Worm (Caenorhabditis elegans): ENCODE data around the gene cwp-5.
A peak's percentile ranks its signal among the peaks of the same experiment; 100 is the strongest.

The cwp-5 gene

ce11 chrX:13217940-13218339, 28.2 kb upstream of the cwp-5 start:
- TF ChIP-seq pha-4 (tag; optimal IDR thresholded peaks at IDR 0.05) (no peak), ZK546.5 (tag; optimal IDR thresholded peaks at IDR 0.05) (no peak), tbx-2 (tag; optimal IDR thresholded peaks at IDR 0.05) (no peak), unc-62 (GFP tag; optimal IDR thresholded peaks at IDR 0.05) (no peak), nhr-11 (tag; optimal IDR thresholded peaks at IDR 0.05) (no peak), nhr-237 (tag; optimal IDR thresholded peaks at IDR 0.05) (no peak), sea-2 (GFP tag; optimal IDR thresholded peaks at IDR 0.05) (no peak), snpc-4 (tag; optimal IDR thresholded peaks at IDR 0.05) (no peak), hmg-11 (tag; optimal IDR thresholded peaks at IDR 0.05) (no peak), ztf-11 (tag; optimal IDR thresholded peaks at IDR 0.05) (no peak), ceh-82 (tag; optimal IDR thresholded peaks at IDR 0.05) (no peak), jun-1 (tag; optimal IDR thresholded peaks at IDR 0.05) (no peak), ama-1 (optimal IDR thresholded peaks at IDR 0.05) (no peak), lin-15B (tag; optimal IDR thresholded peaks at IDR 0.05) (no peak), elt-1 (tag; optimal IDR thresholded peaks at IDR 0.05) (no peak), aly-2 (tag; optimal IDR thresholded peaks at IDR 0.05) (no peak), fkh-2 (tag; optimal IDR thresholded peaks at IDR 0.05) (no peak), ceh-28 (tag; optimal IDR thresholded peaks at IDR 0.05) (no peak), nhr-67 (tag; optimal IDR thresholded peaks at IDR 0.05) (no peak)

- TF ChIP-seq elt-2 (tag; optimal IDR thresholded peaks at IDR 0.05) = no peak
- no peak for TF ChIP-seq mml-1 (tag; optimal IDR thresholded peaks at IDR 0.05)
- TF ChIP-seq tbx-2 (tag; optimal IDR thresholded peaks at IDR 0.05) = no peak
- TF ChIP-seq egl-27 (tag; optimal IDR thresholded peaks at IDR 0.05) = no peak
- TF ChIP-seq nhr-28 (tag; optimal IDR thresholded peaks at IDR 0.05) = no peak
- TF ChIP-seq ZK546.5 (tag; optimal IDR thresholded peaks at IDR 0.05) = no peak
- TF ChIP-seq eor-1 (tag; optimal IDR thresholded peaks at IDR 0.05) = no peak
- TF ChIP-seq nhr-23 (tag; optimal IDR thresholded peaks at IDR 0.05) = no peak
- no peak for TF ChIP-seq fos-1 (tag; optimal IDR thresholded peaks at IDR 0.05)
- TF ChIP-seq ztf-4 (tag; optimal IDR thresholded peaks at IDR 0.05) = no peak
- no peak for TF ChIP-seq nhr-12 (tag; optimal IDR thresholded peaks at IDR 0.05)
- TF ChIP-seq nhr-67 (tag; optimal IDR thresholded peaks at IDR 0.05) = no peak
- no peak for TF ChIP-seq hmg-11 (tag; optimal IDR thresholded peaks at IDR 0.05)
- no peak for TF ChIP-seq nhr-25 (tag; optimal IDR thresholded peaks at IDR 0.05)
- TF ChIP-seq R02D3.7 (tag; optimal IDR thresholded peaks at IDR 0.05) = no peak
- TF ChIP-seq lsy-12 (tag; optimal IDR thresholded peaks at IDR 0.05) = no peak
- no peak for TF ChIP-seq lin-15B (tag; optimal IDR thresholded peaks at IDR 0.05)
- no peak for TF ChIP-seq ztf-11 (tag; optimal IDR thresholded peaks at IDR 0.05)
Measured at ce11 chrX:13216802-13217201, 27.0 kb upstream of the cwp-5 start, which contains the start of gene R12H7.4. Gene R12H7.4, plus strand, starts transcription at chrX:13217102.

- TF ChIP-seq nhr-28 (tag; optimal IDR thresholded peaks at IDR 0.05) = no peak
- no peak for TF ChIP-seq nhr-12 (tag; optimal IDR thresholded peaks at IDR 0.05)
- no peak for TF ChIP-seq fkh-2 (tag; optimal IDR thresholded peaks at IDR 0.05)
- TF ChIP-seq nhr-77 (tag; optimal IDR thresholded peaks at IDR 0.05) = no peak
- no peak for TF ChIP-seq ceh-28 (tag; optimal IDR thresholded peaks at IDR 0.05)
- TF ChIP-seq elt-3 (tag; optimal IDR thresholded peaks at IDR 0.05) = no peak
- TF ChIP-seq pqm-1 (tag; optimal IDR thresholded peaks at IDR 0.05) = no peak
- no peak for TF ChIP-seq skn-1 (tag; optimal IDR thresholded peaks at IDR 0.05)
- TF ChIP-seq nhr-23 (tag; optimal IDR thresholded peaks at IDR 0.05) = no peak
- TF ChIP-seq nfya-1 (tag; optimal IDR thresholded peaks at IDR 0.05; ENCODE audit: insufficient read depth) = no peak
- no peak for TF ChIP-seq zag-1 (tag; optimal IDR thresholded peaks at IDR 0.05)
- no peak for TF ChIP-seq ama-1 (optimal IDR thresholded peaks at IDR 0.05)
- no peak for TF ChIP-seq nhr-237 (tag; optimal IDR thresholded peaks at IDR 0.05)
- no peak for TF ChIP-seq unc-39 (tag; optimal IDR thresholded peaks at IDR 0.05)
Measured at ce11 chrX:13212528-13212927, 22.8 kb upstream of the cwp-5 start.

- TF ChIP-seq lsy-12 (tag; optimal IDR thresholded peaks at IDR 0.05) (no peak), ceh-9 (tag; optimal IDR thresholded peaks at IDR 0.05) (no peak), nfya-1 (tag; optimal IDR thresholded peaks at IDR 0.05; ENCODE audit: insufficient read depth) (peak; percentile 73), lin-15B (tag; optimal IDR thresholded peaks at IDR 0.05) (no peak), lin-39 (tag; optimal IDR thresholded peaks at IDR 0.05) (peak; percentile 44), ztf-4 (tag; optimal IDR thresholded peaks at IDR 0.05) (no peak), fkh-10 (GFP tag; optimal IDR thresholded peaks at IDR 0.05) (peak; percentile 74), eor-1 (tag; optimal IDR thresholded peaks at IDR 0.05) (no peak), hmg-11 (tag; optimal IDR thresholded peaks at IDR 0.05) (peak; percentile 63), unc-62 (GFP tag; optimal IDR thresholded peaks at IDR 0.05) (peak; percentile 21), aly-2 (tag; optimal IDR thresholded peaks at IDR 0.05) (no peak), nhr-11 (tag; optimal IDR thresholded peaks at IDR 0.05) (peak; percentile 16)
Measured at ce11 chrX:13210478-13210877, 20.7 kb upstream of the cwp-5 start.
